Fruit fly (Drosophila melanogaster) whole organism, embryonic: ENCODE measurements around the gene CG11263.

Experiments
- Atf3 ChIP-seq: fragments of 200-800 bp; sonication (Bioruptor generic); optimal IDR thresholded peaks from 3 replicates; lab custom pipeline; 2016; ENCODE audit warnings: missing biosample characterization, missing genetic modification characterization
- Bteb2 ChIP-seq: fragments of 200-800 bp; sonication (Bioruptor generic); optimal IDR thresholded peaks from 2 replicates; lab custom pipeline; 2016; ENCODE audit warnings: missing biosample characterization, missing genetic modification characterization
- CG10565 ChIP-seq: fragments of 200-800 bp; sonication (Bioruptor generic); optimal IDR thresholded peaks from 3 replicates; lab custom pipeline; 2016; ENCODE audit warnings: missing biosample characterization, mild to moderate bottlenecking, missing genetic modification characterization
- CG11085 ChIP-seq: fragments of 200-800 bp; sonication (Bioruptor generic); IDR thresholded peaks from 2 replicates; pipeline ENCODE4 v1.3.6; 2022; ENCODE audit warnings: missing biosample characterization, missing genetic modification characterization
- CG11247 ChIP-seq: fragments of 200-800 bp; sonication (Bioruptor generic); IDR thresholded peaks from 2 replicates; pipeline ENCODE4 v1.3.6; 2022; ENCODE audit warnings: missing biosample characterization, missing genetic modification characterization
- CG11398 ChIP-seq: fragments of 200-800 bp; sonication (Bioruptor generic); optimal IDR thresholded peaks from 2 replicates; lab custom pipeline; 2016; ENCODE audit warnings: missing biosample characterization, missing genetic modification characterization
- CG11695 ChIP-seq: fragments of 200-800 bp; sonication (Bioruptor generic); IDR thresholded peaks from 3 replicates; pipeline ENCODE4 v1.3.6; 2022; ENCODE audit warnings: missing biosample characterization, missing genetic modification characterization
- CG11723 ChIP-seq: fragments of 200-800 bp; sonication (Bioruptor generic); optimal IDR thresholded peaks from 2 replicates; lab custom pipeline; 2017; ENCODE audit warnings: missing biosample characterization, mild to moderate bottlenecking, missing genetic modification characterization
- CG13624 ChIP-seq: fragments of 200-800 bp; sonication (Bioruptor generic); optimal IDR thresholded peaks from 2 replicates; lab custom pipeline; 2016; ENCODE audit warnings: missing biosample characterization, missing genetic modification characterization
- CG15479 ChIP-seq: fragments of 200-800 bp; sonication (Bioruptor generic); optimal IDR thresholded peaks from 3 replicates; lab custom pipeline; 2019; ENCODE audit warnings: missing biosample characterization, mild to moderate bottlenecking, missing genetic modification characterization, moderate library complexity
- CG15601 ChIP-seq: fragments of 200-800 bp; sonication (Bioruptor generic); optimal IDR thresholded peaks from 3 replicates; lab custom pipeline; 2019; ENCODE audit warnings: missing biosample characterization, mild to moderate bottlenecking, missing genetic modification characterization, moderate library complexity
- CG1832 ChIP-seq: fragments of 200-800 bp; sonication (Bioruptor generic); optimal IDR thresholded peaks from 2 replicates; lab custom pipeline; 2017; ENCODE audit warnings: missing biosample characterization, mild to moderate bottlenecking, missing genetic modification characterization, inconsistent platforms
- CG30020 ChIP-seq: fragments of 200-800 bp; optimal IDR thresholded peaks from 2 replicates; lab custom pipeline; 2019; ENCODE audit warnings: missing biosample characterization, mild to moderate bottlenecking, missing genetic modification characterization, moderate library complexity
- CG31224 ChIP-seq: fragments of 200-800 bp; sonication (Bioruptor generic); IDR thresholded peaks from 2 replicates; pipeline ENCODE4 v1.3.6; 2022; ENCODE audit warnings: missing biosample characterization, missing genetic modification characterization
- CG33213 ChIP-seq: fragments of 200-800 bp; sonication (Bioruptor generic); optimal IDR thresholded peaks from 3 replicates; lab custom pipeline; 2016; ENCODE audit warnings: missing biosample characterization, missing genetic modification characterization
- CG3847 ChIP-seq: fragments of 200-800 bp; sonication (Bioruptor generic); IDR thresholded peaks from 2 replicates; pipeline ENCODE4 v1.3.6; 2022; ENCODE audit warnings: missing biosample characterization, missing genetic modification characterization
- CG4328 ChIP-seq: fragments of 200-800 bp; sonication (Bioruptor generic); optimal IDR thresholded peaks from 3 replicates; lab custom pipeline; 2017; ENCODE audit warnings: missing biosample characterization, missing genetic modification reagents, missing genetic modification characterization
- CG4707 ChIP-seq: fragments of 200-800 bp; sonication (Bioruptor generic); optimal IDR thresholded peaks from 2 replicates; lab custom pipeline; 2018; ENCODE audit warnings: missing biosample characterization, mild to moderate bottlenecking, missing genetic modification characterization, moderate library complexity
- CG6654 ChIP-seq: fragments of 200-800 bp; sonication (Bioruptor generic); optimal IDR thresholded peaks from 2 replicates; lab custom pipeline; 2017; ENCODE audit warnings: missing biosample characterization, mild to moderate bottlenecking, missing genetic modification characterization
- CG8089 ChIP-seq: fragments of 200-800 bp; sonication (Bioruptor generic); optimal IDR thresholded peaks from 3 replicates; lab custom pipeline; 2016; ENCODE audit warnings: missing biosample characterization, missing genetic modification characterization
- CG8388 ChIP-seq: fragments of 200-800 bp; sonication (Bioruptor generic); optimal IDR thresholded peaks from 2 replicates; lab custom pipeline; 2019; ENCODE audit warnings: missing biosample characterization, mild to moderate bottlenecking, missing genetic modification characterization, moderate library complexity
- CG9609 ChIP-seq: fragments of 200-800 bp; sonication (Bioruptor generic); optimal IDR thresholded peaks from 3 replicates; lab custom pipeline; 2016; ENCODE audit warnings: missing biosample characterization, missing genetic modification characterization
- HLH54F ChIP-seq: fragments of 200-800 bp; sonication (Bioruptor generic); optimal IDR thresholded peaks from 3 replicates; lab custom pipeline; 2016; ENCODE audit warnings: missing biosample characterization, missing genetic modification characterization
- Hr3 ChIP-seq: fragments of 200-800 bp; sonication (Bioruptor generic); optimal IDR thresholded peaks from 3 replicates; lab custom pipeline; 2016; ENCODE audit warnings: missing biosample characterization, missing genetic modification characterization
- Hr39 ChIP-seq: fragments of >200 bp; optimal IDR thresholded peaks from 2 replicates; lab custom pipeline; 2017
- Lim3 ChIP-seq: fragments of 200-800 bp; sonication (Bioruptor generic); IDR thresholded peaks from 2 replicates; pipeline ENCODE4 v1.3.6; 2022; ENCODE audit warnings: missing biosample characterization, missing genetic modification characterization
- Mrtf ChIP-seq: fragments of 200-800 bp; sonication (Bioruptor generic); IDR thresholded peaks from 3 replicates; pipeline ENCODE4 v1.3.6; 2022; ENCODE audit warnings: missing biosample characterization, missing genetic modification characterization
- NC2β ChIP-seq: fragments of 200-800 bp; sonication (Bioruptor generic); optimal IDR thresholded peaks from 2 replicates; lab custom pipeline; 2016; ENCODE audit warnings: missing biosample characterization, missing genetic modification characterization
- Neu2 ChIP-seq: fragments of 200-800 bp; sonication (Bioruptor generic); optimal IDR thresholded peaks from 3 replicates; lab custom pipeline; 2016; ENCODE audit warnings: missing biosample characterization, missing genetic modification characterization, borderline replicate concordance
- Oli ChIP-seq: fragments of 200-800 bp; sonication (Bioruptor generic); optimal IDR thresholded peaks from 2 replicates; lab custom pipeline; 2018; ENCODE audit warnings: missing biosample characterization, mild to moderate bottlenecking, missing genetic modification characterization, moderate library complexity
- Sox100B ChIP-seq: fragments of 200-800 bp; sonication (Bioruptor generic); optimal IDR thresholded peaks from 3 replicates; lab custom pipeline; 2018; ENCODE audit warnings: missing biosample characterization, mild to moderate bottlenecking, missing genetic modification characterization
- Spps ChIP-seq: fragments of 200-800 bp; sonication (Bioruptor generic); optimal IDR thresholded peaks from 2 replicates; lab custom pipeline; 2018; ENCODE audit warnings: missing biosample characterization, mild to moderate bottlenecking, missing genetic modification characterization
- Trl ChIP-seq, 3 experiments: fragments of >200 bp in 2 of 3; fragments of 200-800 bp in 1 of 3; sonication (Bioruptor generic) in 1 of 3; optimal IDR thresholded peaks; 2 replicates in 1 of 3; 3 replicates in 2 of 3; lab custom pipeline; 2016 to 2017; ENCODE audit warnings: missing biosample characterization in 1 of 3, missing genetic modification characterization in 1 of 3
- bbx ChIP-seq: fragments of 200-800 bp; sonication (Bioruptor generic); IDR thresholded peaks from 2 replicates; pipeline ENCODE4 v1.3.6; 2022; ENCODE audit warnings: missing biosample characterization, missing genetic modification characterization; ENCODE audit not compliant: partially characterized antibody
- bsh ChIP-seq, 2 experiments: fragments of 200-800 bp; sonication (Bioruptor generic); optimal IDR thresholded peaks; 2 replicates each; lab custom pipeline; 2017 to 2018; ENCODE audit warnings: mild to moderate bottlenecking in 2 of 2, missing biosample characterization in 2 of 2, missing genetic modification characterization in 2 of 2, moderate library complexity in 1 of 2
- emc ChIP-seq: fragments of 200-800 bp; sonication (Bioruptor generic); optimal IDR thresholded peaks from 2 replicates; lab custom pipeline; 2016; ENCODE audit warnings: missing biosample characterization, missing genetic modification characterization
- exex ChIP-seq: fragments of 200-800 bp; sonication (Bioruptor generic); optimal IDR thresholded peaks from 4 replicates; lab custom pipeline; 2018; ENCODE audit warnings: missing biosample characterization, mild to moderate bottlenecking, missing genetic modification characterization, moderate library complexity
- eyg ChIP-seq: fragments of 200-800 bp; sonication (Bioruptor generic); optimal IDR thresholded peaks from 3 replicates; lab custom pipeline; 2016; ENCODE audit warnings: missing biosample characterization, missing genetic modification characterization
- fd3F ChIP-seq: fragments of 200-800 bp; sonication (Bioruptor generic); optimal IDR thresholded peaks from 2 replicates; lab custom pipeline; 2018; ENCODE audit warnings: missing biosample characterization, mild to moderate bottlenecking, missing genetic modification characterization, moderate library complexity
- gem ChIP-seq: fragments of 200-800 bp; sonication (Bioruptor generic); optimal IDR thresholded peaks from 2 replicates; lab custom pipeline; 2019; ENCODE audit warnings: missing biosample characterization, mild to moderate bottlenecking, missing genetic modification characterization, moderate library complexity
- klu ChIP-seq: fragments of 200-800 bp; sonication (Bioruptor generic); IDR thresholded peaks from 2 replicates; pipeline ENCODE4 v1.3.6; 2022; ENCODE audit warnings: missing biosample characterization, missing genetic modification characterization
- sob ChIP-seq: fragments of 200-800 bp; sonication (Bioruptor generic); IDR thresholded peaks from 2 replicates; pipeline ENCODE4 v1.3.6; 2022; ENCODE audit warnings: missing biosample characterization, missing genetic modification characterization
- sr ChIP-seq: fragments of 200-800 bp; sonication (Bioruptor generic); IDR thresholded peaks from 3 replicates; pipeline ENCODE4 v1.3.6; 2022; ENCODE audit warnings: missing biosample characterization, missing genetic modification characterization
- twi ChIP-seq: fragments of 200-800 bp; optimal IDR thresholded peaks from 2 replicates; lab custom pipeline; 2019; ENCODE audit warnings: missing biosample characterization, mild to moderate bottlenecking, missing genetic modification characterization, moderate library complexity
- vfl ChIP-seq: fragments of 200-800 bp; sonication (Bioruptor generic); optimal IDR thresholded peaks from 2 replicates; lab custom pipeline; 2016; ENCODE audit warnings: missing biosample characterization, missing genetic modification characterization
- vnd ChIP-seq: fragments of 200-800 bp; sonication (Bioruptor generic); IDR thresholded peaks from 3 replicates; pipeline ENCODE4 v1.3.6; 2022; ENCODE audit warnings: missing biosample characterization, missing genetic modification characterization; ENCODE audit not compliant: partially characterized antibody
- zen ChIP-seq: fragments of 200-800 bp; sonication (Bioruptor generic); optimal IDR thresholded peaks from 3 replicates; lab custom pipeline; 2018; ENCODE audit warnings: missing biosample characterization, mild to moderate bottlenecking, missing genetic modification characterization, moderate library complexity
- zen2 ChIP-seq: fragments of 200-800 bp; sonication (Bioruptor generic); IDR thresholded peaks from 3 replicates; pipeline ENCODE4 v1.3.6; 2022; ENCODE audit warnings: missing biosample characterization, missing genetic modification characterization; ENCODE audit not compliant: partially characterized antibody

CG11263 gene

DNA sequence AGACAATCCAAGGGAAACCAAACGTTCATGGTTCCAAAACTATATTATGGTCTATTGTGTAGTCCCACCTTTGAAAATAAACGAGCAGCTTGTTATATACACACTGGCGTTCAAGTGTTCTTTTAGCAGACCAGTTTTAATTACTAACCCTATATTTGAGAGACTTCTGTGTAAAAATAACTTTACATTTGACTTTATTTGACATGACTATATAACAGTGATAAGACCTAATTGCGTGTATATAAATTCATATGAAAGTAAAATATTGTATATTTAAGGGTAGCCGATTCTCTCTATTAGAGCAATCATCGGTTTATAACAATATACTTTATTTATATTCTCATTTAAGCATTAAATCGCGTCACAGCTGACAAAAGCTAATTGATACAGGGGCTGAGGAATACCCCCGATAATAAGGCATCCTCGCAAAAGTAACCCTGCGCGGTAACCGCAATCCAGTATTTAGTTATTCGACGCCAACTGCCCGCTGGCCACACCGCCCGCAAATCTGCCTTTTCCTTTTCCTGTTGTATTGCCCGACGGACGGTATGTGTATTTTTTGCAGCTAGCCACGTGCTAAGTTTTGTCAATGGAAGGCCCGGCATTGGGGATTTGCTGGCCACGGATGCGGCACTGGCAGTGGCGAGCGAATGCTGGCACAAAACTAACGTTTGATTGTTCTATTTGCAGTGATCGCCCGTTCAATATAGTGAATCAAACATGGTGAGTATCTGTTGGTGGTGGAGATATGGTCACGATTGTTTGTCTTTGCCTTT lies 34.9 kb downstream of the CG11263 start, which contains the start of gene RpS4 (continued):
- TF ChIP-seq CG33213 (GFP tag; lab: Kevin White, UChicago) (peak; percentile 91), CG4328 (GFP tag; lab: Kevin White, UChicago) (peak; percentile 93), Hr39 (lab: Kevin White, UChicago) (no peak), CG11085 (peak; percentile 77), CG15601 (tag; lab: Kevin White, UChicago) (peak; percentile 90), Lim3 (GFP tag; lab: Robert Waterston, UW) (0 out of 2 replicates have a peak, but pooled peaks have one; percentile 51), CG31224 (peak; percentile 64; the same call in 1 of the 2 replicates), fd3F (GFP tag; lab: Kevin White, UChicago) (peak; percentile 76), CG11247 (GFP tag; lab: Robert Waterston, UW) (peak; percentile 87), CG8089 (peak; percentile 80), CG1832 (GFP tag; lab: Kevin White, UChicago) (no peak), Oli (tag; lab: Kevin White, UChicago) (peak; percentile 64), Mrtf (peak; percentile 73), bbx (GFP tag; lab: Robert Waterston, UW) (peak; percentile 48; the same call in 1 of the 2 replicates), CG4707 (GFP tag; lab: Kevin White, UChicago) (peak; percentile 96), Bteb2 (peak; percentile 72), vnd (GFP tag; lab: Robert Waterston, UW) (no peak), zen2 (GFP tag; lab: Robert Waterston, UW) (no peak), CG6654 (peak; percentile 61), Hr3 (peak; percentile 66), CG13624 (GFP tag; lab: Kevin White, UChicago) (peak; percentile 84), exex (tag; lab: Kevin White, UChicago) (peak; percentile 63), bsh (GFP tag; optimal IDR thresholded peaks at IDR 0.05; lab: Kevin White, UChicago) (peak; percentile 83 to 87), CG8388 (GFP tag; lab: Kevin White, UChicago) (peak; percentile 71), Trl (optimal IDR thresholded peaks at IDR 0.05; lab: Kevin White, UChicago) (no peak), Trl (GFP tag; optimal IDR thresholded peaks at IDR 0.05; lab: Kevin White, UChicago) (peak; percentile 89), CG15479 (peak; percentile 34), Spps (tag; lab: Kevin White, UChicago) (peak; percentile 75), eyg (GFP tag; lab: Kevin White, UChicago) (peak; percentile 92), CG9609 (GFP tag; lab: Kevin White, UChicago) (peak; percentile 77), sob (GFP tag; lab: Robert Waterston, UW) (peak; percentile 92), CG3847 (GFP tag; lab: Robert Waterston, UW) (peak; percentile 85), zen (tag; lab: Kevin White, UChicago) (peak; percentile 80), HLH54F (peak; percentile 75), Sox100B (GFP tag; lab: Kevin White, UChicago) (peak; percentile 80), NC2β (peak; percentile 97), CG10565 (GFP tag; lab: Kevin White, UChicago) (no peak), Atf3 (GFP tag; lab: Kevin White, UChicago) (peak; percentile 75), twi (tag; lab: Kevin White, UChicago) (peak; percentile 62), CG11398 (GFP tag; lab: Kevin White, UChicago) (peak; percentile 82), sr (peak; percentile 92), gem (tag; lab: Kevin White, UChicago) (peak; percentile 50), vfl (GFP tag; lab: Kevin White, UChicago) (peak; percentile 82), klu (GFP tag; lab: Robert Waterston, UW) (no peak; the same call in 1 of the 2 replicates), emc (GFP tag; lab: Kevin White, UChicago) (peak; percentile 68), CG30020 (tag; lab: Kevin White, UChicago) (peak; percentile 50), CG11695 (GFP tag; lab: Robert Waterston, UW) (peak; percentile 74), Neu2 (peak; percentile 65), CG11723 (peak; percentile 93)
